Worm (Caenorhabditis elegans) whole organism, young adult: Measurements from ENCODE around the gene npl-10.

Experiments used
- K12H6.12 ChIP-seq: fragments of 200-800 bp; sonication (Bioruptor generic); optimal IDR thresholded peaks from 2 replicates; lab custom pipeline; 2018; ENCODE audit warnings: mild to moderate bottlenecking, missing genetic modification characterization, missing compliant biosample characterization
- aptf-2 ChIP-seq: fragments of 200-800 bp; sonication (Bioruptor generic); conservative IDR thresholded peaks from 2 replicates; pipeline ENCODE4 v1.3.6; 2022; ENCODE audit warnings: missing genetic modification reagents, missing genetic modification characterization, missing compliant biosample characterization
- athp-1 ChIP-seq: sonication (generic microtip); optimal IDR thresholded peaks from 2 replicates; lab custom pipeline; 2017; ENCODE audit warnings: mild to moderate bottlenecking, missing genetic modification characterization, missing compliant biosample characterization
- bed-2 ChIP-seq: fragments of 200-800 bp; sonication (Bioruptor generic); IDR thresholded peaks from 2 replicates; pipeline ENCODE4 v1.3.6; 2022; ENCODE audit warnings: missing genetic modification reagents, missing genetic modification characterization, missing compliant biosample characterization
- dpff-1 ChIP-seq: sonication (generic microtip); optimal IDR thresholded peaks from 2 replicates; lab custom pipeline; 2017; ENCODE audit warnings: mild to moderate bottlenecking, missing genetic modification characterization, missing compliant biosample characterization
- madf-10 ChIP-seq: sonication (generic microtip); optimal IDR thresholded peaks from 2 replicates; lab custom pipeline; 2016; ENCODE audit warnings: mild to moderate bottlenecking, missing genetic modification characterization, missing compliant biosample characterization
- mel-28 ChIP-seq: sonication (generic microtip); optimal IDR thresholded peaks from 2 replicates; lab custom pipeline; 2016; ENCODE audit warnings: borderline replicate concordance, mild to moderate bottlenecking, missing genetic modification characterization, missing compliant biosample characterization
- nfya-1 ChIP-seq: sonication (generic microtip); optimal IDR thresholded peaks from 2 replicates; lab custom pipeline; 2017; ENCODE audit warnings: antibody characterized with exemption, missing compliant biosample characterization, missing genetic modification characterization, borderline replicate concordance; ENCODE audit not compliant: insufficient read depth
- nfya-2 ChIP-seq: fragments of 200-800 bp; sonication (Bioruptor generic); IDR thresholded peaks from 2 replicates; pipeline ENCODE4 v1.3.6; 2022; ENCODE audit warnings: missing genetic modification reagents, missing genetic modification characterization, missing compliant biosample characterization
- nhr-27 ChIP-seq: fragments of 200-800 bp; sonication (Bioruptor generic); optimal IDR thresholded peaks from 2 replicates; lab custom pipeline; 2018; ENCODE audit warnings: mild to moderate bottlenecking, missing genetic modification characterization, moderate library complexity, missing compliant biosample characterization
- snpc-1.1 ChIP-seq: sonication (generic microtip); optimal IDR thresholded peaks from 2 replicates; lab custom pipeline; 2017; ENCODE audit warnings: missing genetic modification characterization, mild to moderate bottlenecking, missing compliant biosample characterization, antibody characterized with exemption, moderate library complexity, missing genotype, missing genetic modification reagents; ENCODE audit not compliant: insufficient read depth

DNA sequence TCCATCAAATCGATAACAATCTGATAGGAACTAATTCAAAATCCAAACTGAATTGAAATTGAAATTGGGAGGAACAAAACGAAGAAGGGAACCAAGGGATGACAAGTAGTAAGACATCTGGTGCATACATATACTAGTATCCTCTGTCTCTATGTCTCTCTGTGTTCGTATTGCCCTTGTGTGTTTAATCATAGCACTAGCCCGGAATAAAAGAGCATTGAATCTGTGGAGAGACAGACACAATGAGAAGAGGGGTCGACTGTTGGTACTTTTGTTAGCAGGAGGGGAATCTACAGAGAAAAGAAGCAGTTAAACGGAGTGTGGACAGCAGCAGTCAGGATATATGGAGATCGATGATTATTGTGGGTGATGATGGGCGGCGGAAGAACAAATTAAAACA lies 20.0 kb downstream of the npl-10 start:
- TF ChIP-seq nhr-27 (tag; lab: Kevin White, UChicago) (no peak), madf-10 (tag; lab: Kevin White, UChicago) (no peak), athp-1 (tag; lab: Kevin White, UChicago) (no peak), bed-2 (GFP tag; lab: Robert Waterston, UW) (no peak), nfya-2 (GFP tag; lab: Robert Waterston, UW) (no peak), K12H6.12 (tag; lab: Kevin White, UChicago) (no peak), snpc-1.1 (no peak), aptf-2 (GFP tag; lab: Robert Waterston, UW) (no peak), dpff-1 (no peak), nfya-1 (no peak), mel-28 (tag; lab: Kevin White, UChicago) (no peak)
